Worm (Caenorhabditis elegans): ENCODE data around the gene sur-5.

The sur-5 gene

ce11 chrX:7315329-7315728 lies 10.0 kb upstream of the sur-5 start, which contains the start of gene spp-3:
TSS of gene spp-3 (minus strand) at chrX:7315353.
- TF ChIP-seq ama-1 (optimal IDR thresholded peaks at IDR 0.05) (no peak), elt-2 (tag; optimal IDR thresholded peaks at IDR 0.05) (peak; percentile 10)

ce11 chrX:7314564-7314963 lies 9.2 kb upstream of the sur-5 start:
- TF ChIP-seq gmeb-2 (tag; optimal IDR thresholded peaks at IDR 0.05) (no peak), unc-42 (tag; optimal IDR thresholded peaks at IDR 0.05) (no peak), ahr-1 (tag; optimal IDR thresholded peaks at IDR 0.05) (no peak), ceh-9 (tag; optimal IDR thresholded peaks at IDR 0.05) (no peak), ceh-45 (GFP tag; IDR thresholded peaks at IDR 0.05) (no peak)

ce11 chrX:7313236-7313635 lies 7.9 kb upstream of the sur-5 start:
- TF ChIP-seq hlh-13 (GFP tag; optimal IDR thresholded peaks at IDR 0.05), result no peak

ce11 chrX:7311870-7312269 lies 6.5 kb upstream of the sur-5 start:
- TF ChIP-seq ceh-9 (tag; optimal IDR thresholded peaks at IDR 0.05), result no peak
- TF ChIP-seq ceh-6 (GFP tag; optimal IDR thresholded peaks at IDR 0.05), result no peak
- no peak for TF ChIP-seq npax-4 (tag; optimal IDR thresholded peaks at IDR 0.05)

ce11 chrX:7309775-7310174 lies 4.4 kb upstream of the sur-5 start, which contains the start of the genes his-38 and his-40:
TSS of gene his-38 (minus strand) at chrX:7309875.
TSS of gene his-40 (plus strand) at chrX:7310110.
- TF ChIP-seq pros-1 (tag; optimal IDR thresholded peaks at IDR 0.05) (no peak), ceh-31 (tag; optimal IDR thresholded peaks at IDR 0.05) (no peak), ceh-30 (tag; optimal IDR thresholded peaks at IDR 0.05) (no peak), Y22D7AL.16 (tag; optimal IDR thresholded peaks at IDR 0.05) (no peak), ceh-24 (tag; optimal IDR thresholded peaks at IDR 0.05) (no peak), hlh-15 (tag; optimal IDR thresholded peaks at IDR 0.05) (no peak), ceh-6 (GFP tag; optimal IDR thresholded peaks at IDR 0.05) (no peak), elt-4 (tag; optimal IDR thresholded peaks at IDR 0.05) (no peak)

- TF ChIP-seq dve-1 (tag; optimal IDR thresholded peaks at IDR 0.05), result peak; percentile 16
- TF ChIP-seq ceh-18 (tag; optimal IDR thresholded peaks at IDR 0.05), result peak; percentile 32
- TF ChIP-seq pha-4 (tag; optimal IDR thresholded peaks at IDR 0.05), result no peak
- peak; percentile 63 for TF ChIP-seq nfya-1 (tag; optimal IDR thresholded peaks at IDR 0.05)
- no peak for TF ChIP-seq gmeb-2 (tag; optimal IDR thresholded peaks at IDR 0.05)
- TF ChIP-seq zip-5 (tag; optimal IDR thresholded peaks at IDR 0.05), result no peak
These were observed 1.1 kb upstream of the sur-5 start for ce11 chrX:7306434-7306833.

ce11 chrX:7303115-7303514 lies 2.3 kb downstream of the sur-5 start:
- TF ChIP-seq T23F11.4 (GFP tag; optimal IDR thresholded peaks at IDR 0.05) (no peak), ets-4 (tag; optimal IDR thresholded peaks at IDR 0.05) (no peak), ceh-19 (GFP tag; optimal IDR thresholded peaks at IDR 0.05) (no peak), K02D7.2 (tag; optimal IDR thresholded peaks at IDR 0.05) (no peak), pax-1 (tag; optimal IDR thresholded peaks at IDR 0.05) (no peak), lin-11 (tag; optimal IDR thresholded peaks at IDR 0.05) (no peak), pat-9 (tag; optimal IDR thresholded peaks at IDR 0.05) (no peak), npax-4 (tag; optimal IDR thresholded peaks at IDR 0.05) (no peak), unc-3 (GFP tag; conservative IDR thresholded peaks at IDR 0.05) (no peak), unc-3 (tag; optimal IDR thresholded peaks at IDR 0.05) (no peak), C08G9.2 (tag; optimal IDR thresholded peaks at IDR 0.05) (no peak), ceh-22 (tag; optimal IDR thresholded peaks at IDR 0.05) (no peak), sox-4 (tag; optimal IDR thresholded peaks at IDR 0.05) (no peak), unc-55 (GFP tag; optimal IDR thresholded peaks at IDR 0.05) (no peak), eyg-1 (tag; optimal IDR thresholded peaks at IDR 0.05) (no peak), Y22D7AL.16 (tag; optimal IDR thresholded peaks at IDR 0.05) (no peak), che-1 (tag; optimal IDR thresholded peaks at IDR 0.05) (no peak), ahr-1 (tag; optimal IDR thresholded peaks at IDR 0.05) (no peak)
